Fruit fly (Drosophila melanogaster) S2 (cell line): Measurements from ENCODE around the gene CycT.
A peak's percentile ranks its signal among the peaks of the same experiment; 100 is the strongest.

Experiments
- CG8478 ChIP-seq: fragments of >200 bp; optimal IDR thresholded peaks from 2 replicates; lab custom pipeline; 2018
- CTCF ChIP-seq, 2 experiments: fragments of >200 bp; optimal IDR thresholded peaks; 2 replicates each; lab custom pipeline; 2018

DNA sequence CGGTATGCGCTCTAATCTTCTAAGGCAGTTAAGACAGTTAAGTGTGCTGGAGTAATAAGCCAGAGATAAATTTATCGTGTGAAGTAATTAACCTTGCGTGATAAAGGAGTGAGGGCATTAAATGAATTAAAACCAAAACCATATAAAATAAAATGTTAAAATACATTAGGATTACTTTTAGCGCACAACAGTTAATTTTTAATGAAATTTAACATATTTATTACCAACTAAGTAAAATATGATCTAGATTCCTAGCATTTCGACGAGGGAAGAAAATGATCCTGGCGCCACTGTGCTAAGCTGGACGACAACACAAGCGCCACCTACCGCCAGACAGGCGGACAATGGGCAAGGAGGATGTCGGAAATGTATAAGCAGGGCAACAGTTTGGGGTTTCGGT lies 21.5 kb upstream of the CycT start:
- TF ChIP-seq CTCF (optimal IDR thresholded peaks at IDR 0.05; lab: Kevin White, UChicago) (peak; percentile 73 to 78), CG8478 (lab: Kevin White, UChicago) (no peak)
